Worm (Caenorhabditis elegans): ENCODE measurements around the gene ced-11.

ced-11 gene

ce11 chrIII:9138601-9139000 lies 19.2 kb downstream of the ced-11 start, which contains the start of gene ZK512.7:
ZK512.7 (minus strand) TSS chrIII:9138701.
- TF ChIP-seq T22C8.4 (GFP tag; IDR thresholded peaks at IDR 0.05) (no peak), ztf-29 (GFP tag; IDR thresholded peaks at IDR 0.05) (no peak), med-1 (GFP tag; optimal IDR thresholded peaks at IDR 0.05; ENCODE audit: insufficient read depth) (no peak), klf-2 (GFP tag; conservative IDR thresholded peaks at IDR 0.05) (no peak), cog-1 (tag; optimal IDR thresholded peaks at IDR 0.05) (no peak), tab-1 (GFP tag; IDR thresholded peaks at IDR 0.05) (no peak)

ce11 chrIII:9143911-9144310 lies 24.6 kb downstream of the ced-11 start, which contains the start of gene ZK512.11:
ZK512.11 (plus strand) TSS chrIII:9144211.
- no peak for TF ChIP-seq ztf-23 (GFP tag; IDR thresholded peaks at IDR 0.05)
- no peak for TF ChIP-seq tab-1 (GFP tag; IDR thresholded peaks at IDR 0.05)
- peak; percentile 23; the same call in 1 of the 2 replicates for TF ChIP-seq T22C8.4 (GFP tag; IDR thresholded peaks at IDR 0.05)
- no peak for TF ChIP-seq ztf-29 (GFP tag; IDR thresholded peaks at IDR 0.05)

- TF ChIP-seq tab-1 (GFP tag; IDR thresholded peaks at IDR 0.05), result no peak
- no peak for TF ChIP-seq flt-1 (GFP tag; IDR thresholded peaks at IDR 0.05)
- TF ChIP-seq ztf-29 (GFP tag; IDR thresholded peaks at IDR 0.05), result no peak
- TF ChIP-seq cog-1 (tag; optimal IDR thresholded peaks at IDR 0.05), result no peak
- no peak for TF ChIP-seq ref-1 (GFP tag; conservative IDR thresholded peaks at IDR 0.05)
- TF ChIP-seq ztf-23 (GFP tag; IDR thresholded peaks at IDR 0.05), result no peak
- no peak for TF ChIP-seq med-1 (GFP tag; optimal IDR thresholded peaks at IDR 0.05; ENCODE audit: insufficient read depth)
- no peak for TF ChIP-seq T22C8.4 (GFP tag; IDR thresholded peaks at IDR 0.05)
- TF ChIP-seq klf-2 (GFP tag; conservative IDR thresholded peaks at IDR 0.05), result no peak
Observed at ce11 chrIII:9144744-9145390, 25.5 kb downstream of the ced-11 start, which contains the start of the genes ZK512.2 and ZK512.4. ZK512.2 (minus strand) TSS chrIII:9144794. ZK512.4 (plus strand) TSS chrIII:9145340.

- TF ChIP-seq klf-2 (GFP tag; conservative IDR thresholded peaks at IDR 0.05) (no peak), tab-1 (GFP tag; IDR thresholded peaks at IDR 0.05) (no peak), ztf-23 (GFP tag; IDR thresholded peaks at IDR 0.05) (no peak), ztf-29 (GFP tag; IDR thresholded peaks at IDR 0.05) (no peak), med-1 (GFP tag; optimal IDR thresholded peaks at IDR 0.05; ENCODE audit: insufficient read depth) (no peak), T22C8.4 (GFP tag; IDR thresholded peaks at IDR 0.05) (no peak), cog-1 (tag; optimal IDR thresholded peaks at IDR 0.05) (no peak)
Observed at ce11 chrIII:9145765-9146164, 26.4 kb downstream of the ced-11 start, which contains the start of gene ZK512.8. ZK512.8 (plus strand) TSS chrIII:9146065.

- TF ChIP-seq med-1 (GFP tag; optimal IDR thresholded peaks at IDR 0.05; ENCODE audit: insufficient read depth), result no peak
- TF ChIP-seq tab-1 (GFP tag; IDR thresholded peaks at IDR 0.05), result no peak
- no peak for TF ChIP-seq ztf-23 (GFP tag; IDR thresholded peaks at IDR 0.05)
- TF ChIP-seq klf-2 (GFP tag; conservative IDR thresholded peaks at IDR 0.05), result no peak
- no peak for TF ChIP-seq ref-1 (GFP tag; conservative IDR thresholded peaks at IDR 0.05)
- TF ChIP-seq T22C8.4 (GFP tag; IDR thresholded peaks at IDR 0.05), result no peak
- TF ChIP-seq cog-1 (tag; optimal IDR thresholded peaks at IDR 0.05), result no peak
- no peak for TF ChIP-seq flt-1 (GFP tag; IDR thresholded peaks at IDR 0.05)
- no peak for TF ChIP-seq ztf-29 (GFP tag; IDR thresholded peaks at IDR 0.05)
Observed at ce11 chrIII:9149132-9149531, 29.8 kb downstream of the ced-11 start.

ce11 chrIII:9151782-9152181 lies 32.4 kb downstream of the ced-11 start:
- TF ChIP-seq med-1 (GFP tag; optimal IDR thresholded peaks at IDR 0.05; ENCODE audit: insufficient read depth) (no peak), ref-1 (GFP tag; conservative IDR thresholded peaks at IDR 0.05) (no peak), T22C8.4 (GFP tag; IDR thresholded peaks at IDR 0.05) (no peak), ztf-29 (GFP tag; IDR thresholded peaks at IDR 0.05) (no peak), ztf-23 (GFP tag; IDR thresholded peaks at IDR 0.05) (no peak), cog-1 (tag; optimal IDR thresholded peaks at IDR 0.05) (no peak), tab-1 (GFP tag; IDR thresholded peaks at IDR 0.05) (no peak), flt-1 (GFP tag; IDR thresholded peaks at IDR 0.05) (no peak), klf-2 (GFP tag; conservative IDR thresholded peaks at IDR 0.05) (no peak)

ce11 chrIII:9152950-9153349 lies 33.6 kb downstream of the ced-11 start:
- TF ChIP-seq klf-2 (GFP tag; conservative IDR thresholded peaks at IDR 0.05) (no peak), tab-1 (GFP tag; IDR thresholded peaks at IDR 0.05) (no peak), cog-1 (tag; optimal IDR thresholded peaks at IDR 0.05) (no peak), ztf-23 (GFP tag; IDR thresholded peaks at IDR 0.05) (no peak), ztf-29 (GFP tag; IDR thresholded peaks at IDR 0.05) (no peak), ref-1 (GFP tag; conservative IDR thresholded peaks at IDR 0.05) (no peak), flt-1 (GFP tag; IDR thresholded peaks at IDR 0.05) (no peak), med-1 (GFP tag; optimal IDR thresholded peaks at IDR 0.05; ENCODE audit: insufficient read depth) (no peak), T22C8.4 (GFP tag; IDR thresholded peaks at IDR 0.05) (no peak)

- no peak for TF ChIP-seq klf-2 (GFP tag; conservative IDR thresholded peaks at IDR 0.05)
- TF ChIP-seq tab-1 (GFP tag; IDR thresholded peaks at IDR 0.05), result no peak
- no peak for TF ChIP-seq flt-1 (GFP tag; IDR thresholded peaks at IDR 0.05)
- TF ChIP-seq ztf-29 (GFP tag; IDR thresholded peaks at IDR 0.05), result no peak
- TF ChIP-seq cog-1 (tag; optimal IDR thresholded peaks at IDR 0.05), result no peak
Observed at ce11 chrIII:9153809-9154208, 34.5 kb downstream of the ced-11 start, which contains the start of gene nhl-1. nhl-1 (minus strand) TSS chrIII:9153909.

- TF ChIP-seq T22C8.4 (GFP tag; IDR thresholded peaks at IDR 0.05) (no peak), ztf-29 (GFP tag; IDR thresholded peaks at IDR 0.05) (no peak), ztf-23 (GFP tag; IDR thresholded peaks at IDR 0.05) (no peak), klf-2 (GFP tag; conservative IDR thresholded peaks at IDR 0.05) (no peak), ref-1 (GFP tag; conservative IDR thresholded peaks at IDR 0.05) (no peak), flt-1 (GFP tag; IDR thresholded peaks at IDR 0.05) (no peak), tab-1 (GFP tag; IDR thresholded peaks at IDR 0.05) (no peak), med-1 (GFP tag; optimal IDR thresholded peaks at IDR 0.05; ENCODE audit: insufficient read depth) (no peak), cog-1 (tag; optimal IDR thresholded peaks at IDR 0.05) (no peak)
Observed at ce11 chrIII:9154766-9155165, 35.4 kb downstream of the ced-11 start, which contains the start of gene irld-34. irld-34 (plus strand) TSS chrIII:9155066.

- TF ChIP-seq flt-1 (GFP tag; IDR thresholded peaks at IDR 0.05) (no peak), tab-1 (GFP tag; IDR thresholded peaks at IDR 0.05) (no peak), ztf-23 (GFP tag; IDR thresholded peaks at IDR 0.05) (no peak), cog-1 (tag; optimal IDR thresholded peaks at IDR 0.05) (no peak), med-1 (GFP tag; optimal IDR thresholded peaks at IDR 0.05; ENCODE audit: insufficient read depth) (no peak), ref-1 (GFP tag; conservative IDR thresholded peaks at IDR 0.05) (no peak), T22C8.4 (GFP tag; IDR thresholded peaks at IDR 0.05) (no peak), klf-2 (GFP tag; conservative IDR thresholded peaks at IDR 0.05) (no peak), ztf-29 (GFP tag; IDR thresholded peaks at IDR 0.05) (no peak)
Observed at ce11 chrIII:9161553-9161952, 42.2 kb downstream of the ced-11 start, which contains the start of gene ptr-9. ptr-9 (minus strand) TSS chrIII:9161653.
